Worm (Caenorhabditis elegans): Measurements from ENCODE around the gene F09C8.2.

F09C8.2 gene

ce11 chrX:16122628-16123027 lies 24.2 kb downstream of the F09C8.2 start:
- TF ChIP-seq ama-1 (optimal IDR thresholded peaks at IDR 0.05) (no peak), tbx-2 (tag; optimal IDR thresholded peaks at IDR 0.05) (no peak), ceh-48 (tag; optimal IDR thresholded peaks at IDR 0.05) (no peak), T23F11.4 (GFP tag; optimal IDR thresholded peaks at IDR 0.05) (no peak), ztf-16 (tag; optimal IDR thresholded peaks at IDR 0.05) (no peak)

DNA sequence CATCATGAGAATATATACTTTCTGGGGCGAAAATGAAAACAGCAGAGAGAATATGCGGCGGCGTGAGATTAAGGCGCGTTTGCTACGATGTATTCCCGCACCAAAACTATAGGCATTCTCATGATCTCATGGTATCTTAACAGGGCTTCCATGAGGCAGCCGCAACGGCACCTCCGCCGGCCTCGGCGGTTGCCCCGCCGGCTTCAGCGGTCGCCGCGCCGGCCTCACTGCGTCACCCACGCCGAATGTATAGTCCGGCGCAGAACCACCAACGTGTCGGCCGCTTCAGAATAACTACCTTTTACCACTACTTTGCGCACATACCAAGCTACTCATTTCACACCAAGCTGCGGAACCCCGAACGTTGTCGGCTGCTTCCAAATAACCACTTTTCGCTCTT lies 29.2 kb downstream of the F09C8.2 start:
- TF ChIP-seq sox-2 (GFP tag; IDR thresholded peaks at IDR 0.05) (no peak), pha-2 (tag; optimal IDR thresholded peaks at IDR 0.05) (no peak), K09A11.1 (tag; optimal IDR thresholded peaks at IDR 0.05; ENCODE audit: insufficient read depth) (no peak), ceh-24 (tag; optimal IDR thresholded peaks at IDR 0.05) (no peak), fkh-10 (GFP tag; optimal IDR thresholded peaks at IDR 0.05) (no peak), sdc-2 (tag; optimal IDR thresholded peaks at IDR 0.05) (no peak), pag-3 (tag; optimal IDR thresholded peaks at IDR 0.05; ENCODE audit: borderline replicate concordance) (no peak), elt-4 (tag; optimal IDR thresholded peaks at IDR 0.05) (no peak)

DNA sequence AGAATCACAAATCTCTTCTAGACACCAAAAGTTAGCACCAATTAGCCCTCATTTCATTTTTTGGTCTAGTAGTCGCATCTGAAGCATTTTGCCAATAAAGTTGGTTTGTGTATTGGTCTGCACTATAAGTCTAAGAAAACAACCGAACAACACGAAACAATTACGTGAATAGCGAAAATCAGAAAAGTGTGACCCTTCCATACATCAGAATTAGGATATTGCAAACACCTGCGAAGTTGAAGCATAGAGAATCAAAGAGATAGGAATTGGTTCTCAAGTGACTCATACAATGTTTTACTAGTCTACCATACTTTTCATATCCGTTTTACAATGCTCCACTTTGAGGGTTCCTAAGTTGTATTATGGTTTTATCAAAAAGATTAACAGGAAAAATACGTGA lies 29.6 kb downstream of the F09C8.2 start:
- TF ChIP-seq pha-2 (tag; optimal IDR thresholded peaks at IDR 0.05) (no peak), ama-1 (optimal IDR thresholded peaks at IDR 0.05) (no peak), ceh-19 (GFP tag; optimal IDR thresholded peaks at IDR 0.05) (no peak), ceh-48 (tag; optimal IDR thresholded peaks at IDR 0.05) (no peak), ttx-3 (tag; optimal IDR thresholded peaks at IDR 0.05) (no peak), ceh-18 (tag; optimal IDR thresholded peaks at IDR 0.05) (no peak), elt-2 (tag; optimal IDR thresholded peaks at IDR 0.05) (no peak), ceh-34 (tag; optimal IDR thresholded peaks at IDR 0.05) (no peak), ceh-31 (tag; optimal IDR thresholded peaks at IDR 0.05) (no peak), ets-4 (tag; optimal IDR thresholded peaks at IDR 0.05) (no peak), K02D7.2 (tag; optimal IDR thresholded peaks at IDR 0.05) (no peak), zip-5 (tag; optimal IDR thresholded peaks at IDR 0.05) (no peak), T23F11.4 (GFP tag; optimal IDR thresholded peaks at IDR 0.05) (no peak), K09A11.1 (tag; optimal IDR thresholded peaks at IDR 0.05; ENCODE audit: insufficient read depth) (no peak), dve-1 (tag; optimal IDR thresholded peaks at IDR 0.05) (no peak), unc-3 (GFP tag; conservative IDR thresholded peaks at IDR 0.05) (no peak), unc-3 (tag; optimal IDR thresholded peaks at IDR 0.05) (no peak), ceh-45 (GFP tag; IDR thresholded peaks at IDR 0.05) (no peak), C08G9.2 (tag; optimal IDR thresholded peaks at IDR 0.05) (no peak)

DNA sequence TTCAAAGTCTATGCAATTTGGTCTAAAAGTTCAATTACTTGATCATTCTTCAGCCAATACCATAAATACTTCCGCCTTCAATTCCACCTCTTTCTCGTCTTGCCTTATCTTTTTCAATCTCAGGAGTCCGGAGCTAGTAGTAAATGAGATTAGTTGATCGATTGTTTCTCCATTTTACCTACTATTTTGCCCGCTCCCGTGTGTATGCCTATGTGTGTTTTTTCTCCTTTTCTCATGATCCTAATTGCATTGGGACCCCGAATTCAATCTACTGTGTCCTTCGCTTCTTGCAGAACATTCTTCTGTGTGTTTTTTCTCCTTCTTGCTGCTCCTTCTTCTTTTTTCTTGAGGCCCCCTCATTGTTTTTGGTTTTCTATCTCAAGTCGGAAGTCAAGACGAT lies 30.5 kb downstream of the F09C8.2 start:
- TF ChIP-seq C08G9.2 (tag; optimal IDR thresholded peaks at IDR 0.05): no peak
- TF ChIP-seq fax-1 (tag; optimal IDR thresholded peaks at IDR 0.05): no peak
- TF ChIP-seq unc-42 (tag; optimal IDR thresholded peaks at IDR 0.05): peak; percentile 88

DNA sequence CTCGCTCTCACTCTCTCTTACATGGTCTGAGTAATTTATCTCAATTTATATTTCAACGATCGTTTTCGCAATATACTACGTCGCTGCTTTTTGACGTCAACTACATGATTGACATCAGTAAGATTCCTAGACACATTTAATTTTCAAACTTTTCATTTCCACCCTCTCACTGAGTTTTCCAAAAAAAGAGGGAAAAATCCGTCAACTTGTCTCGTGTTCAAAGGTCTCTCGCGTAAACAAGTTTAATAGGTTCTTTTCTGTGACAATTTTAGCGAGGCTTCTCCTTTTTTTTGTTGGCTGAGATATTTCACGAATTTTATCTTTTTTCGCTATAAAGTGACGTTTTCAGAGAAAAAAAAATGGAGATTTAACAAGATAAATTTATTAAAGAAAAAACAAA lies 32.8 kb downstream of the F09C8.2 start:
- TF ChIP-seq fkh-10 (GFP tag; optimal IDR thresholded peaks at IDR 0.05): no peak
- TF ChIP-seq unc-42 (tag; optimal IDR thresholded peaks at IDR 0.05): peak; percentile 4

- TF ChIP-seq hlh-15 (tag; optimal IDR thresholded peaks at IDR 0.05): no peak
- no peak for TF ChIP-seq ets-4 (tag; optimal IDR thresholded peaks at IDR 0.05)
- no peak for TF ChIP-seq hlh-8 (tag; optimal IDR thresholded peaks at IDR 0.05)
- TF ChIP-seq madf-2 (tag; optimal IDR thresholded peaks at IDR 0.05): no peak
- no peak for TF ChIP-seq ahr-1 (tag; optimal IDR thresholded peaks at IDR 0.05)
- TF ChIP-seq dmd-4 (tag; optimal IDR thresholded peaks at IDR 0.05; ENCODE audit: borderline replicate concordance): no peak
Observed at ce11 chrX:16112923-16113322, 33.9 kb downstream of the F09C8.2 start.
